Worm (Caenorhabditis elegans) whole organism, L2 larva: ENCODE results near the gene Y51A2B.2.

Experiments used
- ama-1 ChIP-seq: fragments of 150-350 bp; optimal IDR thresholded peaks from 2 replicates; lab custom pipeline; 2018; ENCODE audit warnings: inconsistent platforms
- egl-27 ChIP-seq: sonication (generic microtip); optimal IDR thresholded peaks from 3 replicates; lab custom pipeline; 2017; ENCODE audit warnings: missing biosample characterization, missing genetic modification reagents, missing genetic modification characterization
- lin-13 ChIP-seq: fragments of 150-350 bp; optimal IDR thresholded peaks from 2 replicates; lab custom pipeline; 2014; ENCODE audit warnings: missing biosample characterization, missing genetic modification reagents, missing genetic modification characterization
- lin-39 ChIP-seq: fragments of 150-350 bp; optimal IDR thresholded peaks from 2 replicates; lab custom pipeline; 2014; ENCODE audit warnings: missing biosample characterization, missing genetic modification reagents, missing genetic modification characterization
- mab-5 ChIP-seq: fragments of 150-350 bp; optimal IDR thresholded peaks from 2 replicates; lab custom pipeline; 2014; ENCODE audit warnings: missing biosample characterization, missing genetic modification characterization
- mdl-1 ChIP-seq, 2 experiments: fragments of 150-350 bp in 1 of 2; sonication (generic microtip) in 1 of 2; optimal IDR thresholded peaks; 2 replicates each; lab custom pipeline; 2017; ENCODE audit warnings: missing biosample characterization in 2 of 2, missing genetic modification characterization in 2 of 2
- nhr-12 ChIP-seq: fragments of 150-350 bp; optimal IDR thresholded peaks from 2 replicates; lab custom pipeline; 2014; ENCODE audit warnings: missing biosample characterization, missing genetic modification characterization
- snpc-4 ChIP-seq: fragments of 150-350 bp; optimal IDR thresholded peaks from 2 replicates; lab custom pipeline; 2014; ENCODE audit warnings: missing biosample characterization, missing genetic modification characterization
- ztf-11 ChIP-seq: sonication (generic microtip); optimal IDR thresholded peaks from 2 replicates; lab custom pipeline; 2017; ENCODE audit warnings: missing biosample characterization, missing genetic modification characterization

DNA sequence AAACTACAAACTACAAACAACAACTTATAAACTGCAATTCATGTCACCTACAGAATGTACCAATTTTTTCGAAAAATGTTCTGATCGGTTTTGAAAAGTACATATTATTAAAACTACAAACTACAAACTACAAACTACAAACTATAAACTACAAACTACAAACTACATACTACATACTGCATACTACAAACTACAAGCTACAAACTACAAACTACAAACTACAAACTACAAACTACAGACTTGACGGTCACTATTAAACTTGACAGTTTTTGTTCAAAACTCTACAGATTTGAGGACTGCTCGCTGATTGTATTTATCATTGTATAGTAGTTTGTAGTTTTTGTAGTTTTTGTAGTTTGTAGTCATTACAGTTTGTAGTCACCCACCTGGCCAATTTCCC, 20.0 kb upstream of the Y51A2B.2 start:
- TF ChIP-seq ztf-11 (tag; lab: Kevin White, UChicago) (no peak), snpc-4 (tag; lab: Kevin White, UChicago) (no peak), lin-39 (tag; lab: Kevin White, UChicago) (no peak), ama-1 (lab: Kevin White, UChicago) (no peak), egl-27 (tag; lab: Kevin White, UChicago) (no peak), mdl-1 (tag; optimal IDR thresholded peaks at IDR 0.05; lab: Kevin White, UChicago) (no peak), lin-13 (GFP tag; lab: Kevin White, UChicago) (no peak), mab-5 (tag; lab: Kevin White, UChicago) (no peak), nhr-12 (no peak)
